Worm (Caenorhabditis elegans) whole organism, late embryonic: ENCODE results near the gene set-25.

Experiments
- F13H6.1 ChIP-seq: sonication (generic microtip); optimal IDR thresholded peaks from 2 replicates; lab custom pipeline; 2016; ENCODE audit warnings: missing genetic modification characterization, missing compliant biosample characterization
- K02D7.2 ChIP-seq: sonication (generic microtip); optimal IDR thresholded peaks from 2 replicates; lab custom pipeline; 2017; ENCODE audit warnings: mild to moderate bottlenecking, missing genetic modification characterization, missing compliant biosample characterization
- K09A11.1 ChIP-seq: sonication (generic microtip); optimal IDR thresholded peaks from 2 replicates; lab custom pipeline; 2017; ENCODE audit warnings: antibody characterized with exemption, mild to moderate bottlenecking, missing genetic modification characterization, missing compliant biosample characterization; ENCODE audit not compliant: insufficient read depth
- Y22D7AL.16 ChIP-seq: sonication (generic microtip); optimal IDR thresholded peaks from 2 replicates; lab custom pipeline; 2016; ENCODE audit warnings: missing genetic modification characterization, missing compliant biosample characterization
- ahr-1 ChIP-seq: sonication (generic microtip); optimal IDR thresholded peaks from 2 replicates; lab custom pipeline; 2016; ENCODE audit warnings: missing genetic modification characterization, missing compliant biosample characterization
- ceh-14 ChIP-seq: sonication (generic microtip); optimal IDR thresholded peaks from 2 replicates; lab custom pipeline; 2016; ENCODE audit warnings: missing genotype, missing genetic modification characterization, missing compliant biosample characterization
- ceh-18 ChIP-seq: sonication (generic microtip); optimal IDR thresholded peaks from 2 replicates; lab custom pipeline; 2016; ENCODE audit warnings: missing genetic modification characterization, missing compliant biosample characterization
- ceh-19 ChIP-seq: fragments of 200-800 bp; sonication (Bioruptor generic); optimal IDR thresholded peaks from 2 replicates; lab custom pipeline; 2018; ENCODE audit warnings: mild to moderate bottlenecking, missing genetic modification characterization, missing compliant biosample characterization
- ceh-2 ChIP-seq: sonication (generic microtip); optimal IDR thresholded peaks from 2 replicates; lab custom pipeline; 2016; ENCODE audit warnings: missing genotype, missing genetic modification characterization, missing compliant biosample characterization
- ceh-22 ChIP-seq: sonication (generic microtip); optimal IDR thresholded peaks from 2 replicates; lab custom pipeline; 2017; ENCODE audit warnings: missing biosample characterization, missing genetic modification characterization
- ceh-24 ChIP-seq: sonication (generic microtip); optimal IDR thresholded peaks from 2 replicates; lab custom pipeline; 2016; ENCODE audit warnings: mild to moderate bottlenecking, missing genetic modification characterization, missing compliant biosample characterization
- ceh-31 ChIP-seq: sonication (generic microtip); optimal IDR thresholded peaks from 2 replicates; lab custom pipeline; 2016; ENCODE audit warnings: missing genetic modification characterization, missing compliant biosample characterization
- ceh-34 ChIP-seq: sonication (generic microtip); optimal IDR thresholded peaks from 2 replicates; lab custom pipeline; 2016; ENCODE audit warnings: mild to moderate bottlenecking, missing genetic modification characterization, missing compliant biosample characterization
- ceh-48 ChIP-seq: sonication (generic microtip); optimal IDR thresholded peaks from 2 replicates; lab custom pipeline; 2016; ENCODE audit warnings: missing genetic modification characterization, inconsistent platforms, missing compliant biosample characterization
- ceh-6 ChIP-seq: fragments of 200-800 bp; sonication (Bioruptor generic); optimal IDR thresholded peaks from 2 replicates; lab custom pipeline; 2018; ENCODE audit warnings: mild to moderate bottlenecking, missing genetic modification characterization, missing compliant biosample characterization
- elt-4 ChIP-seq: sonication (generic microtip); optimal IDR thresholded peaks from 2 replicates; lab custom pipeline; 2016; ENCODE audit warnings: missing genetic modification characterization, missing compliant biosample characterization
- ets-4 ChIP-seq: sonication (generic microtip); optimal IDR thresholded peaks from 2 replicates; lab custom pipeline; 2016; ENCODE audit warnings: missing genetic modification characterization, missing compliant biosample characterization
- eyg-1 ChIP-seq: sonication (generic microtip); optimal IDR thresholded peaks from 2 replicates; lab custom pipeline; 2016; ENCODE audit warnings: missing genotype, missing genetic modification characterization, missing compliant biosample characterization
- fkh-10 ChIP-seq: fragments of 150-350 bp; optimal IDR thresholded peaks from 2 replicates; lab custom pipeline; 2014; ENCODE audit warnings: missing biosample characterization, missing genetic modification reagents, missing genetic modification characterization
- gmeb-2 ChIP-seq: sonication (generic microtip); optimal IDR thresholded peaks from 2 replicates; lab custom pipeline; 2016; ENCODE audit warnings: missing genetic modification characterization, inconsistent platforms, missing compliant biosample characterization
- hlh-13 ChIP-seq: fragments of 200-800 bp; sonication (Bioruptor generic); optimal IDR thresholded peaks from 2 replicates; lab custom pipeline; 2018; ENCODE audit warnings: mild to moderate bottlenecking, missing genetic modification characterization, missing compliant biosample characterization
- hlh-6 ChIP-seq: sonication (generic microtip); optimal IDR thresholded peaks from 2 replicates; lab custom pipeline; 2016; ENCODE audit warnings: missing genotype, missing genetic modification characterization, missing compliant biosample characterization
- hlh-8 ChIP-seq: sonication (generic microtip); optimal IDR thresholded peaks from 2 replicates; lab custom pipeline; 2016; ENCODE audit warnings: missing genotype, missing genetic modification characterization, missing compliant biosample characterization
- lim-6 ChIP-seq: sonication (generic microtip); optimal IDR thresholded peaks from 2 replicates; lab custom pipeline; 2016; ENCODE audit warnings: missing genetic modification characterization, missing compliant biosample characterization
- lin-11 ChIP-seq: fragments of 200-800 bp; sonication (Bioruptor generic); optimal IDR thresholded peaks from 2 replicates; lab custom pipeline; 2018; ENCODE audit warnings: mild to moderate bottlenecking, missing genetic modification characterization, missing compliant biosample characterization
- nfya-1 ChIP-seq: sonication (generic microtip); optimal IDR thresholded peaks from 2 replicates; lab custom pipeline; 2017; ENCODE audit warnings: missing genetic modification characterization, mild to moderate bottlenecking, missing compliant biosample characterization, antibody characterized with exemption, moderate library complexity
- pag-3 ChIP-seq: sonication (generic microtip); optimal IDR thresholded peaks from 2 replicates; lab custom pipeline; 2016; ENCODE audit warnings: missing compliant biosample characterization, missing genetic modification characterization, borderline replicate concordance
- pax-1 ChIP-seq: fragments of 150-350 bp; optimal IDR thresholded peaks from 2 replicates; lab custom pipeline; 2014; ENCODE audit warnings: missing biosample characterization, missing genetic modification characterization
- pros-1 ChIP-seq: fragments of 150-350 bp; optimal IDR thresholded peaks from 2 replicates; lab custom pipeline; 2014; ENCODE audit warnings: missing biosample characterization, missing genetic modification reagents, missing genetic modification characterization
- ref-2 ChIP-seq: sonication (generic microtip); optimal IDR thresholded peaks from 2 replicates; lab custom pipeline; 2016; ENCODE audit warnings: missing genetic modification characterization, missing compliant biosample characterization
- rnt-1 ChIP-seq: sonication (generic microtip); optimal IDR thresholded peaks from 2 replicates; lab custom pipeline; 2016; ENCODE audit warnings: missing genetic modification characterization, missing compliant biosample characterization
- sox-4 ChIP-seq: sonication (generic microtip); optimal IDR thresholded peaks from 2 replicates; lab custom pipeline; 2017; ENCODE audit warnings: mild to moderate bottlenecking, missing genetic modification characterization, inconsistent platforms, missing compliant biosample characterization
- tbx-2 ChIP-seq: sonication (generic microtip); optimal IDR thresholded peaks from 2 replicates; lab custom pipeline; 2016; ENCODE audit warnings: missing genetic modification characterization, missing compliant biosample characterization
- tbx-7 ChIP-seq: sonication (generic microtip); optimal IDR thresholded peaks from 2 replicates; lab custom pipeline; 2016; ENCODE audit warnings: missing genotype, missing genetic modification characterization, missing compliant biosample characterization
- ttx-3 ChIP-seq: sonication (generic microtip); optimal IDR thresholded peaks from 2 replicates; lab custom pipeline; 2016; ENCODE audit warnings: missing genetic modification reagents, missing genetic modification characterization, missing compliant biosample characterization
- unc-42 ChIP-seq: sonication (generic microtip); optimal IDR thresholded peaks from 2 replicates; lab custom pipeline; 2016; ENCODE audit warnings: missing genotype, missing genetic modification characterization, missing compliant biosample characterization
- unc-55 ChIP-seq: sonication (generic microtip); optimal IDR thresholded peaks from 2 replicates; lab custom pipeline; 2017; ENCODE audit warnings: missing biosample characterization, missing genetic modification reagents, missing genetic modification characterization
- unc-86 ChIP-seq: sonication (generic microtip); optimal IDR thresholded peaks from 2 replicates; lab custom pipeline; 2016; ENCODE audit warnings: missing genetic modification characterization, missing compliant biosample characterization
- ztf-16 ChIP-seq: sonication (generic microtip); optimal IDR thresholded peaks from 2 replicates; lab custom pipeline; 2017; ENCODE audit warnings: missing genetic modification characterization, missing compliant biosample characterization

Gene set-25

ce11 chrIII:13260344-13260743 lies 32.5 kb downstream of the set-25 start:
- no peak for TF ChIP-seq tbx-7 (tag; lab: Kevin White, UChicago)
- no peak for TF ChIP-seq Y22D7AL.16 (tag; lab: Kevin White, UChicago)
- TF ChIP-seq hlh-8 (tag; lab: Kevin White, UChicago) = no peak
- no peak for TF ChIP-seq fkh-10 (GFP tag; lab: Kevin White, UChicago)
- no peak for TF ChIP-seq ztf-16
- no peak for TF ChIP-seq F13H6.1 (tag; lab: Kevin White, UChicago)
- no peak for TF ChIP-seq lin-11 (tag; lab: Kevin White, UChicago)
- TF ChIP-seq ahr-1 (tag; lab: Kevin White, UChicago) = no peak
- no peak for TF ChIP-seq ceh-18
- TF ChIP-seq ceh-19 (GFP tag; lab: Kevin White, UChicago) = no peak
- TF ChIP-seq ceh-14 (tag; lab: Kevin White, UChicago) = no peak
- no peak for TF ChIP-seq ceh-31 (tag; lab: Kevin White, UChicago)
- no peak for TF ChIP-seq tbx-2 (tag; lab: Kevin White, UChicago)
- TF ChIP-seq ceh-22 (tag; lab: Kevin White, UChicago) = no peak
- TF ChIP-seq ceh-24 (tag; lab: Kevin White, UChicago) = no peak
- no peak for TF ChIP-seq eyg-1 (tag; lab: Kevin White, UChicago)
- TF ChIP-seq ttx-3 = no peak

ce11 chrIII:13258752-13259151 lies 34.1 kb downstream of the set-25 start:
- TF ChIP-seq pag-3 (tag; lab: Kevin White, UChicago) (no peak), nfya-1 (tag; lab: Kevin White, UChicago) (peak; percentile 29)

ce11 chrIII:13258163-13258562 lies 34.7 kb downstream of the set-25 start:
- TF ChIP-seq ceh-31 (tag; lab: Kevin White, UChicago) (peak; percentile 71), ref-2 (tag; lab: Kevin White, UChicago) (peak; percentile 51), ceh-34 (tag; lab: Kevin White, UChicago) (peak; percentile 67), rnt-1 (no peak), ceh-48 (tag; lab: Kevin White, UChicago) (no peak), eyg-1 (tag; lab: Kevin White, UChicago) (no peak), ceh-6 (GFP tag; lab: Kevin White, UChicago) (no peak), unc-55 (GFP tag; lab: Kevin White, UChicago) (peak; percentile 1), unc-42 (tag; lab: Kevin White, UChicago) (peak; percentile 65), ceh-19 (GFP tag; lab: Kevin White, UChicago) (peak; percentile 63), ceh-2 (tag; lab: Kevin White, UChicago) (no peak), ets-4 (tag; lab: Kevin White, UChicago) (no peak), nfya-1 (tag; lab: Kevin White, UChicago) (peak; percentile 41)
- TF ChIP-seq, all 69 proteins: peak for 7

ce11 chrIII:13256438-13256928 lies 36.4 kb downstream of the set-25 start, which contains the start of gene F56A8.3:
F56A8.3 (plus strand) TSS chrIII:13256878.
- TF ChIP-seq gmeb-2 (tag; lab: Kevin White, UChicago) = no peak
- no peak for TF ChIP-seq ceh-18
- no peak for TF ChIP-seq K09A11.1 (tag; lab: Kevin White, UChicago)
- peak; percentile 30 for TF ChIP-seq nfya-1 (tag; lab: Kevin White, UChicago)
- no peak for TF ChIP-seq unc-55 (GFP tag; lab: Kevin White, UChicago)
- peak; percentile 8 for TF ChIP-seq K02D7.2 (tag; lab: Kevin White, UChicago)

ce11 chrIII:13254178-13254725 lies 38.6 kb downstream of the set-25 start, which contains the start of gene F56A8.9:
F56A8.9 (plus strand) TSS chrIII:13254675.
- TF ChIP-seq sox-4 = no peak
- TF ChIP-seq unc-86 (tag; lab: Kevin White, UChicago) = no peak
- no peak for TF ChIP-seq ceh-14 (tag; lab: Kevin White, UChicago)
- TF ChIP-seq ahr-1 (tag; lab: Kevin White, UChicago) = no peak
- TF ChIP-seq pax-1 (tag; lab: Kevin White, UChicago) = no peak
- TF ChIP-seq elt-4 (tag; lab: Kevin White, UChicago) = no peak
- no peak for TF ChIP-seq hlh-13 (GFP tag; lab: Kevin White, UChicago)
- no peak for TF ChIP-seq gmeb-2 (tag; lab: Kevin White, UChicago)
- no peak for TF ChIP-seq pros-1 (tag; lab: Kevin White, UChicago)
- no peak for TF ChIP-seq hlh-6 (tag; lab: Kevin White, UChicago)
- no peak for TF ChIP-seq lim-6 (tag; lab: Kevin White, UChicago)
